Worm (Caenorhabditis elegans) whole organism, late embryonic: ENCODE results near the gene mrp-5.

Experiments used
- pag-3 ChIP-seq: sonication (generic microtip); optimal IDR thresholded peaks from 2 replicates; lab custom pipeline; 2016; ENCODE audit warnings: missing compliant biosample characterization, missing genetic modification characterization, borderline replicate concordance
- pha-4 ChIP-seq: fragments of 150-350 bp; optimal IDR thresholded peaks from 2 replicates; lab custom pipeline; 2018; ENCODE audit warnings: missing biosample characterization, missing genetic modification reagents, missing genetic modification characterization
- rnt-1 ChIP-seq: sonication (generic microtip); optimal IDR thresholded peaks from 2 replicates; lab custom pipeline; 2016; ENCODE audit warnings: missing genetic modification characterization, missing compliant biosample characterization
- sox-2 ChIP-seq: fragments of 200-800 bp; sonication (Bioruptor generic); IDR thresholded peaks from 2 replicates; pipeline ENCODE4 v1.3.6; 2022; ENCODE audit warnings: missing genetic modification reagents, missing genetic modification characterization, missing compliant biosample characterization

ce11 chrX:14894845-14895244 lies 51.3 kb downstream of the mrp-5 start, which contains the start of gene nac-1:
- TF ChIP-seq rnt-1 (tag; lab: Kevin White, UChicago) (no peak), sox-2 (GFP tag; lab: Robert Waterston, UW) (no peak), pha-4 (tag; lab: Kevin White, UChicago) (no peak), pag-3 (tag; lab: Kevin White, UChicago) (no peak)
